Worm (Caenorhabditis elegans) whole organism, late embryonic: Measurements from ENCODE around the gene sec-24.1.

Experiments used
- C08G9.2 ChIP-seq: sonication (generic microtip); optimal IDR thresholded peaks from 2 replicates; lab custom pipeline; 2016; ENCODE audit warnings: mild to moderate bottlenecking, missing genetic modification characterization, moderate library complexity, missing compliant biosample characterization
- C38D4.7 ChIP-seq: fragments of 200-800 bp; sonication (Bioruptor generic); optimal IDR thresholded peaks from 2 replicates; lab custom pipeline; 2018; ENCODE audit warnings: mild to moderate bottlenecking, missing genetic modification characterization, moderate library complexity, missing compliant biosample characterization
- F13H6.1 ChIP-seq: sonication (generic microtip); optimal IDR thresholded peaks from 2 replicates; lab custom pipeline; 2016; ENCODE audit warnings: missing genetic modification characterization, missing compliant biosample characterization
- K02D7.2 ChIP-seq: sonication (generic microtip); optimal IDR thresholded peaks from 2 replicates; lab custom pipeline; 2017; ENCODE audit warnings: mild to moderate bottlenecking, missing genetic modification characterization, missing compliant biosample characterization
- K09A11.1 ChIP-seq: sonication (generic microtip); optimal IDR thresholded peaks from 2 replicates; lab custom pipeline; 2017; ENCODE audit warnings: antibody characterized with exemption, mild to moderate bottlenecking, missing genetic modification characterization, missing compliant biosample characterization; ENCODE audit not compliant: insufficient read depth
- T23F11.4 ChIP-seq: fragments of 200-800 bp; sonication (Bioruptor generic); optimal IDR thresholded peaks from 2 replicates; lab custom pipeline; 2018; ENCODE audit warnings: mild to moderate bottlenecking, missing genetic modification characterization, missing compliant biosample characterization
- ahr-1 ChIP-seq: sonication (generic microtip); optimal IDR thresholded peaks from 2 replicates; lab custom pipeline; 2016; ENCODE audit warnings: missing genetic modification characterization, missing compliant biosample characterization
- ama-1 ChIP-seq: fragments of 150-350 bp; optimal IDR thresholded peaks from 2 replicates; lab custom pipeline; 2014
- ceh-14 ChIP-seq: sonication (generic microtip); optimal IDR thresholded peaks from 2 replicates; lab custom pipeline; 2016; ENCODE audit warnings: missing genotype, missing genetic modification characterization, missing compliant biosample characterization
- ceh-2 ChIP-seq: sonication (generic microtip); optimal IDR thresholded peaks from 2 replicates; lab custom pipeline; 2016; ENCODE audit warnings: missing genotype, missing genetic modification characterization, missing compliant biosample characterization
- ceh-22 ChIP-seq: sonication (generic microtip); optimal IDR thresholded peaks from 2 replicates; lab custom pipeline; 2017; ENCODE audit warnings: missing biosample characterization, missing genetic modification characterization
- ceh-24 ChIP-seq: sonication (generic microtip); optimal IDR thresholded peaks from 2 replicates; lab custom pipeline; 2016; ENCODE audit warnings: mild to moderate bottlenecking, missing genetic modification characterization, missing compliant biosample characterization
- ceh-48 ChIP-seq: sonication (generic microtip); optimal IDR thresholded peaks from 2 replicates; lab custom pipeline; 2016; ENCODE audit warnings: missing genetic modification characterization, inconsistent platforms, missing compliant biosample characterization
- ceh-6 ChIP-seq: fragments of 200-800 bp; sonication (Bioruptor generic); optimal IDR thresholded peaks from 2 replicates; lab custom pipeline; 2018; ENCODE audit warnings: mild to moderate bottlenecking, missing genetic modification characterization, missing compliant biosample characterization
- che-1 ChIP-seq: sonication (generic microtip); optimal IDR thresholded peaks from 2 replicates; lab custom pipeline; 2016; ENCODE audit warnings: mild to moderate bottlenecking, missing genetic modification characterization, missing compliant biosample characterization
- dmd-4 ChIP-seq: sonication (generic microtip); optimal IDR thresholded peaks from 2 replicates; lab custom pipeline; 2016; ENCODE audit warnings: borderline replicate concordance, missing genetic modification characterization, missing compliant biosample characterization
- dve-1 ChIP-seq: sonication (generic microtip); optimal IDR thresholded peaks from 2 replicates; lab custom pipeline; 2017; ENCODE audit warnings: antibody characterized with exemption, mild to moderate bottlenecking, missing genetic modification characterization, missing compliant biosample characterization
- elt-2 ChIP-seq: sonication (generic microtip); optimal IDR thresholded peaks from 2 replicates; lab custom pipeline; 2016; ENCODE audit warnings: missing genetic modification reagents, missing genetic modification characterization, missing compliant biosample characterization
- elt-4 ChIP-seq: sonication (generic microtip); optimal IDR thresholded peaks from 2 replicates; lab custom pipeline; 2016; ENCODE audit warnings: missing genetic modification characterization, missing compliant biosample characterization
- fax-1 ChIP-seq: sonication (generic microtip); optimal IDR thresholded peaks from 2 replicates; lab custom pipeline; 2016; ENCODE audit warnings: missing genotype, missing genetic modification characterization, missing compliant biosample characterization
- fkh-10 ChIP-seq: fragments of 150-350 bp; optimal IDR thresholded peaks from 2 replicates; lab custom pipeline; 2014; ENCODE audit warnings: missing biosample characterization, missing genetic modification reagents, missing genetic modification characterization
- gmeb-2 ChIP-seq: sonication (generic microtip); optimal IDR thresholded peaks from 2 replicates; lab custom pipeline; 2016; ENCODE audit warnings: missing genetic modification characterization, inconsistent platforms, missing compliant biosample characterization
- hlh-13 ChIP-seq: fragments of 200-800 bp; sonication (Bioruptor generic); optimal IDR thresholded peaks from 2 replicates; lab custom pipeline; 2018; ENCODE audit warnings: mild to moderate bottlenecking, missing genetic modification characterization, missing compliant biosample characterization
- hlh-15 ChIP-seq: sonication (generic microtip); optimal IDR thresholded peaks from 2 replicates; lab custom pipeline; 2016; ENCODE audit warnings: missing genetic modification characterization, missing compliant biosample characterization
- hlh-6 ChIP-seq: sonication (generic microtip); optimal IDR thresholded peaks from 2 replicates; lab custom pipeline; 2016; ENCODE audit warnings: missing genotype, missing genetic modification characterization, missing compliant biosample characterization
- nhr-232 ChIP-seq: sonication (generic microtip); optimal IDR thresholded peaks from 2 replicates; lab custom pipeline; 2016; ENCODE audit warnings: missing genetic modification characterization, missing compliant biosample characterization
- npax-4 ChIP-seq: sonication (generic microtip); optimal IDR thresholded peaks from 2 replicates; lab custom pipeline; 2016; ENCODE audit warnings: missing genetic modification characterization, missing compliant biosample characterization
- pag-3 ChIP-seq: sonication (generic microtip); optimal IDR thresholded peaks from 2 replicates; lab custom pipeline; 2016; ENCODE audit warnings: missing compliant biosample characterization, missing genetic modification characterization, borderline replicate concordance
- pat-9 ChIP-seq: fragments of 200-800 bp; sonication (Bioruptor generic); optimal IDR thresholded peaks from 2 replicates; lab custom pipeline; 2018; ENCODE audit warnings: mild to moderate bottlenecking, missing genetic modification characterization, moderate library complexity, missing compliant biosample characterization
- pha-2 ChIP-seq: sonication (generic microtip); optimal IDR thresholded peaks from 2 replicates; lab custom pipeline; 2017; ENCODE audit warnings: mild to moderate bottlenecking, missing genetic modification characterization, missing compliant biosample characterization
- pqm-1 ChIP-seq: sonication (generic microtip); optimal IDR thresholded peaks from 2 replicates; lab custom pipeline; 2016; ENCODE audit warnings: missing genetic modification characterization, missing compliant biosample characterization
- ref-2 ChIP-seq: sonication (generic microtip); optimal IDR thresholded peaks from 2 replicates; lab custom pipeline; 2016; ENCODE audit warnings: missing genetic modification characterization, missing compliant biosample characterization
- rnt-1 ChIP-seq: sonication (generic microtip); optimal IDR thresholded peaks from 2 replicates; lab custom pipeline; 2016; ENCODE audit warnings: missing genetic modification characterization, missing compliant biosample characterization
- sdc-2 ChIP-seq: sonication (generic microtip); optimal IDR thresholded peaks from 2 replicates; lab custom pipeline; 2016; ENCODE audit warnings: missing genotype, missing genetic modification characterization, missing compliant biosample characterization
- sox-2 ChIP-seq: fragments of 200-800 bp; sonication (Bioruptor generic); IDR thresholded peaks from 2 replicates; pipeline ENCODE4 v1.3.6; 2022; ENCODE audit warnings: missing genetic modification reagents, missing genetic modification characterization, missing compliant biosample characterization
- sox-4 ChIP-seq: sonication (generic microtip); optimal IDR thresholded peaks from 2 replicates; lab custom pipeline; 2017; ENCODE audit warnings: mild to moderate bottlenecking, missing genetic modification characterization, inconsistent platforms, missing compliant biosample characterization
- tbx-2 ChIP-seq: sonication (generic microtip); optimal IDR thresholded peaks from 2 replicates; lab custom pipeline; 2016; ENCODE audit warnings: missing genetic modification characterization, missing compliant biosample characterization
- tbx-7 ChIP-seq: sonication (generic microtip); optimal IDR thresholded peaks from 2 replicates; lab custom pipeline; 2016; ENCODE audit warnings: missing genotype, missing genetic modification characterization, missing compliant biosample characterization
- unc-3 ChIP-seq, 2 experiments: fragments of 200-800 bp in 1 of 2; sonication (Bioruptor generic) in 1 of 2; sonication (generic microtip) in 1 of 2; conservative IDR thresholded peaks in 1 of 2; optimal IDR thresholded peaks in 1 of 2; 2 replicates each; pipeline versions ENCODE4 v1.3.6 to Lab custom; 2016 to 2022; ENCODE audit warnings: missing compliant biosample characterization in 2 of 2, missing genetic modification characterization in 2 of 2, missing genetic modification reagents in 1 of 2
- unc-55 ChIP-seq: sonication (generic microtip); optimal IDR thresholded peaks from 2 replicates; lab custom pipeline; 2017; ENCODE audit warnings: missing biosample characterization, missing genetic modification reagents, missing genetic modification characterization
- zip-5 ChIP-seq: sonication (generic microtip); optimal IDR thresholded peaks from 2 replicates; lab custom pipeline; 2016; ENCODE audit warnings: missing genetic modification characterization, missing compliant biosample characterization
- ztf-16 ChIP-seq: sonication (generic microtip); optimal IDR thresholded peaks from 2 replicates; lab custom pipeline; 2017; ENCODE audit warnings: missing genetic modification characterization, missing compliant biosample characterization

Gene sec-24.1

ce11 chrIV:11549694-11550093, 16.3 kb downstream of the sec-24.1 start (continued):
- TF ChIP-seq pqm-1 (no peak), pag-3 (no peak), ref-2 (peak; percentile 73), dmd-4 (tag; lab: Kevin White, UChicago) (no peak), ceh-2 (tag; lab: Kevin White, UChicago) (peak; percentile 72), npax-4 (tag; lab: Kevin White, UChicago) (peak; percentile 67), che-1 (tag; lab: Kevin White, UChicago) (peak; percentile 81), unc-3 (GFP tag; conservative IDR thresholded peaks at IDR 0.05; lab: Robert Waterston, UW) (peak; percentile 69; the same call in 1 of the 2 replicates), unc-3 (tag; optimal IDR thresholded peaks at IDR 0.05; lab: Kevin White, UChicago) (peak; percentile 59), pat-9 (tag; lab: Kevin White, UChicago) (peak; percentile 80), fax-1 (tag; lab: Kevin White, UChicago) (peak; percentile 75), zip-5 (tag; lab: Kevin White, UChicago) (peak; percentile 34), tbx-7 (tag; lab: Kevin White, UChicago) (peak; percentile 39), hlh-6 (peak; percentile 77), sox-2 (GFP tag; lab: Robert Waterston, UW) (peak; percentile 60), ztf-16 (tag; lab: Kevin White, UChicago) (peak; percentile 79), ceh-22 (tag; lab: Kevin White, UChicago) (no peak), C08G9.2 (tag; lab: Kevin White, UChicago) (peak; percentile 72), T23F11.4 (peak; percentile 76), nhr-232 (tag; lab: Kevin White, UChicago) (peak; percentile 82)

ce11 chrIV:11548671-11549070, 17.3 kb downstream of the sec-24.1 start, which contains the start of gene M04B2.7:
Gene M04B2.7, minus strand, starts transcription at chrIV:11548771.
- TF ChIP-seq ahr-1, result no peak
- no peak for TF ChIP-seq fkh-10 (GFP tag; lab: Kevin White, UChicago)
- no peak for TF ChIP-seq hlh-13
- no peak for TF ChIP-seq C38D4.7
- TF ChIP-seq ceh-2 (tag; lab: Kevin White, UChicago), result no peak
- no peak for TF ChIP-seq sdc-2
- TF ChIP-seq elt-2 (tag; lab: Kevin White, UChicago), result no peak
- no peak for TF ChIP-seq sox-2 (GFP tag; lab: Robert Waterston, UW)
- TF ChIP-seq hlh-15 (tag; lab: Kevin White, UChicago), result no peak
- TF ChIP-seq dmd-4 (tag; lab: Kevin White, UChicago), result no peak
- no peak for TF ChIP-seq pha-2
- TF ChIP-seq ceh-14 (tag; lab: Kevin White, UChicago), result no peak
- no peak for TF ChIP-seq ztf-16 (tag; lab: Kevin White, UChicago)
- no peak for TF ChIP-seq ceh-24 (tag; lab: Kevin White, UChicago)
- TF ChIP-seq gmeb-2 (tag; lab: Kevin White, UChicago), result no peak
- TF ChIP-seq unc-55, result no peak
- no peak for TF ChIP-seq sox-4 (tag; lab: Kevin White, UChicago)
- TF ChIP-seq tbx-2, result no peak
- TF ChIP-seq, all 69 proteins: peak for 0

- TF ChIP-seq ama-1 (lab: Kevin White, UChicago) (peak; percentile 47), hlh-6 (no peak), dmd-4 (tag; lab: Kevin White, UChicago) (no peak)
Observed at ce11 chrIV:11527752-11528151, 38.2 kb downstream of the sec-24.1 start, which contains the start of gene M04B2.2. Gene M04B2.2, plus strand, starts transcription at chrIV:11528052.

ce11 chrIV:11526189-11526588, 39.8 kb downstream of the sec-24.1 start:
- no peak for TF ChIP-seq K02D7.2 (tag; lab: Kevin White, UChicago)
- no peak for TF ChIP-seq rnt-1 (tag; lab: Kevin White, UChicago)
- no peak for TF ChIP-seq elt-2 (tag; lab: Kevin White, UChicago)
- no peak for TF ChIP-seq ceh-48
- TF ChIP-seq sox-2 (GFP tag; lab: Robert Waterston, UW), result no peak
- no peak for TF ChIP-seq K09A11.1 (tag; lab: Kevin White, UChicago)
- TF ChIP-seq dve-1 (tag; lab: Kevin White, UChicago), result no peak
- no peak for TF ChIP-seq ceh-6 (GFP tag; lab: Kevin White, UChicago)
- no peak for TF ChIP-seq elt-4 (tag; lab: Kevin White, UChicago)
- TF ChIP-seq F13H6.1 (tag; lab: Kevin White, UChicago), result no peak
